Fruit fly (Drosophila melanogaster): ENCODE data around the gene cindr.

The cindr gene

DNA sequence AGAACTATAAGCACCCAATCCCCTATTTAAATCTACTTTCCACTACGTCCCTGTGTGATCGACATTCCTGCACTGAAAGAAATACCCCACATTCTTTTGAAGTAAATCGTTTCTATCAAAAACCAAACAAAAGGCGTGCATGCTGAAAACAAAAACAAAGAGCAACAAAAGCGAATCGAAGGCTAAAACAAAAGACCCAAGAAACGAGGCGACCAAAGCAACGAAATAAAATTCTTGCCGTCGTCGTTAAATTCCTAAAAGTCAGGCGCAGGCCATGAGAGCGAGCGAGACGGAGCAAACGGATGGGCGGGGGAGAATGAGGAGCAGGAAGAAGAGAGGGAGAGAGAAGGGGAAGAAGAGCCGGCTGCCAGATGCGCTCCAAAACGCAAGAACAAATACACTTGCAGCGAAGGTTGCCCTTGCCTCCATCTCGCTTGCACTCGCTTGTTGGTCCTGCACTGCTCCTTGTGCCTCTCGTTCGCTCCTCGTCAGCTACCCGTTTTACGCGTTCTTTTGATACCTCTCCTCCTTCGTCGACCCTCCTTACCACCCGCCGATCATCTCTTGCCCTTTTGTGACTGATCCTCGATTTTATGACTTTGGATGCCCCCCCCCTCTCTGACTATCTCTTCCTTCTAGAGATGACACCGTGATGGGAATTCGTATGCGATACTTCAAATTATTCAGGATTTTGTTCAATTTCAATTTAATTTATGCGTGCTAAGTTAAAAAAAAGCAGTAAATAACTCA is 13.7 kb upstream of the cindr start (continued):
- TF ChIP-seq vri (GFP tag; optimal IDR thresholded peaks at IDR 0.05) (no peak), fd59A (GFP tag; optimal IDR thresholded peaks at IDR 0.05) (no peak), CG15336 (GFP tag; IDR thresholded peaks at IDR 0.05) (no peak), CG8119 (GFP tag; IDR thresholded peaks at IDR 0.05) (no peak), CG6808 (GFP tag; optimal IDR thresholded peaks at IDR 0.05) (peak; percentile 47), CG8632 (GFP tag; optimal IDR thresholded peaks at IDR 0.05) (no peak), net (GFP tag; optimal IDR thresholded peaks at IDR 0.05) (peak; percentile 81), Lpt (GFP tag; optimal IDR thresholded peaks at IDR 0.05) (peak; percentile 32), svp (GFP tag) (peak; percentile 83), CG10669 (GFP tag; optimal IDR thresholded peaks at IDR 0.05) (peak; percentile 40), dsx (GFP tag; optimal IDR thresholded peaks at IDR 0.05; ENCODE audit: poor library complexity, severe bottlenecking) (peak; percentile 34), CG31627 (GFP tag; optimal IDR thresholded peaks at IDR 0.05) (peak; percentile 17), OdsH (GFP tag; optimal IDR thresholded peaks at IDR 0.05) (no peak), ss (GFP tag; optimal IDR thresholded peaks at IDR 0.05) (peak; percentile 50 to 61), Blimp-1 (GFP tag; optimal IDR thresholded peaks at IDR 0.05) (peak; percentile 8), CG11902 (GFP tag; optimal IDR thresholded peaks at IDR 0.05) (no peak)

- TF ChIP-seq CG6792 (GFP tag; optimal IDR thresholded peaks at IDR 0.05) (peak; percentile 52), CG4318 (GFP tag; optimal IDR thresholded peaks at IDR 0.05) (peak; percentile 19), CG11902 (GFP tag; optimal IDR thresholded peaks at IDR 0.05) (peak; percentile 36), Sox15 (GFP tag; optimal IDR thresholded peaks at IDR 0.05) (peak; percentile 17), achi (GFP tag; optimal IDR thresholded peaks at IDR 0.05) (peak; percentile 34), Lpt (GFP tag; optimal IDR thresholded peaks at IDR 0.05) (peak; percentile 12), Hr39 (GFP tag; optimal IDR thresholded peaks at IDR 0.05) (peak; percentile 76), lz (GFP tag; optimal IDR thresholded peaks at IDR 0.05) (peak; percentile 44), pdm3 (GFP tag; optimal IDR thresholded peaks at IDR 0.05) (peak; percentile 65), Ets21C (GFP tag; optimal IDR thresholded peaks at IDR 0.05) (peak; percentile 16), Eip78C (GFP tag) (peak; percentile 76), topi (GFP tag; optimal IDR thresholded peaks at IDR 0.05) (peak; percentile 41), fkh (GFP tag; optimal IDR thresholded peaks at IDR 0.05) (no peak), Ets96B (tag; optimal IDR thresholded peaks at IDR 0.05) (peak; percentile 41), Sox102F (GFP tag; optimal IDR thresholded peaks at IDR 0.05) (peak; percentile 36), CG11294 (GFP tag; IDR thresholded peaks at IDR 0.05) (peak; percentile 65), CG6276 (GFP tag; optimal IDR thresholded peaks at IDR 0.05) (peak; percentile 42), Sox14 (GFP tag; optimal IDR thresholded peaks at IDR 0.05) (peak; percentile 55), CG11762 (GFP tag; optimal IDR thresholded peaks at IDR 0.05; ENCODE audit: insufficient read depth) (no peak), fd59A (GFP tag; optimal IDR thresholded peaks at IDR 0.05) (peak; percentile 23), Smox (GFP tag; optimal IDR thresholded peaks at IDR 0.05) (peak; percentile 30), CG34406 (GFP tag; optimal IDR thresholded peaks at IDR 0.05) (peak; percentile 30), svp (GFP tag) (peak; percentile 72), dac (GFP tag; optimal IDR thresholded peaks at IDR 0.05) (no peak), CG9139 (GFP tag; optimal IDR thresholded peaks at IDR 0.05) (no peak), esn (GFP tag; optimal IDR thresholded peaks at IDR 0.05) (peak; percentile 39), CG8319 (GFP tag; optimal IDR thresholded peaks at IDR 0.05) (no peak), CG15336 (GFP tag; IDR thresholded peaks at IDR 0.05) (peak; percentile 68), CG3032 (tag; optimal IDR thresholded peaks at IDR 0.05) (peak; percentile 26), Hr4 (GFP tag; optimal IDR thresholded peaks at IDR 0.05) (peak; percentile 73), Eip75B (GFP tag; optimal IDR thresholded peaks at IDR 0.05) (peak; percentile 31), spab (GFP tag; optimal IDR thresholded peaks at IDR 0.05) (no peak), Met (GFP tag; optimal IDR thresholded peaks at IDR 0.05) (peak; percentile 34), CG10631 (GFP tag; optimal IDR thresholded peaks at IDR 0.05) (peak; percentile 39), CG3919 (GFP tag; optimal IDR thresholded peaks at IDR 0.05) (peak; percentile 26), Eip93F (GFP tag; optimal IDR thresholded peaks at IDR 0.05) (no peak), CG8119 (GFP tag; IDR thresholded peaks at IDR 0.05) (peak; percentile 66), CG10669 (GFP tag; optimal IDR thresholded peaks at IDR 0.05) (peak; percentile 11), eg (GFP tag; IDR thresholded peaks at IDR 0.05) (peak; percentile 86)
These were observed 11.7 kb upstream of the cindr start for dm6 chr3R:30796715-30797114.
